Worm (Caenorhabditis elegans) whole organism, L1 larva: ENCODE measurements around the gene srt-7.

Source experiments
- elt-3 ChIP-seq, 6 experiments: fragments of 150-350 bp in 1 of 6; sonication (generic microtip); optimal IDR thresholded peaks; 2 replicates each; lab custom pipeline; 2017 to 2018; ENCODE audit warnings: missing biosample characterization in 6 of 6, missing genetic modification characterization in 6 of 6, inconsistent platforms in 1 of 6
- lin-35 ChIP-seq, 2 experiments: fragments of 150-350 bp; optimal IDR thresholded peaks; 2 replicates each; lab custom pipeline; 2014; ENCODE audit warnings: missing biosample characterization in 2 of 2, missing genetic modification characterization in 2 of 2, missing genetic modification reagents in 2 of 2
- rnt-1 ChIP-seq: sonication (generic microtip); optimal IDR thresholded peaks from 2 replicates; lab custom pipeline; 2016; ENCODE audit warnings: mild to moderate bottlenecking, missing genetic modification characterization, moderate library complexity, missing compliant biosample characterization
- snpc-4 ChIP-seq: fragments of 150-350 bp; optimal IDR thresholded peaks from 2 replicates; lab custom pipeline; 2014; ENCODE audit warnings: missing biosample characterization, missing genetic modification characterization
- unc-130 ChIP-seq: fragments of 150-350 bp; optimal IDR thresholded peaks from 2 replicates; lab custom pipeline; 2017; ENCODE audit warnings: missing biosample characterization, missing genetic modification characterization, inconsistent platforms
- zag-1 ChIP-seq: fragments of 150-350 bp; optimal IDR thresholded peaks from 2 replicates; lab custom pipeline; 2014; ENCODE audit warnings: missing biosample characterization, missing genetic modification characterization
- ztf-11 ChIP-seq, 2 experiments: sonication (generic microtip); optimal IDR thresholded peaks; 2 replicates each; lab custom pipeline; 2016 to 2017; ENCODE audit warnings: missing genetic modification characterization in 2 of 2, missing biosample characterization in 1 of 2, missing compliant biosample characterization in 1 of 2

DNA sequence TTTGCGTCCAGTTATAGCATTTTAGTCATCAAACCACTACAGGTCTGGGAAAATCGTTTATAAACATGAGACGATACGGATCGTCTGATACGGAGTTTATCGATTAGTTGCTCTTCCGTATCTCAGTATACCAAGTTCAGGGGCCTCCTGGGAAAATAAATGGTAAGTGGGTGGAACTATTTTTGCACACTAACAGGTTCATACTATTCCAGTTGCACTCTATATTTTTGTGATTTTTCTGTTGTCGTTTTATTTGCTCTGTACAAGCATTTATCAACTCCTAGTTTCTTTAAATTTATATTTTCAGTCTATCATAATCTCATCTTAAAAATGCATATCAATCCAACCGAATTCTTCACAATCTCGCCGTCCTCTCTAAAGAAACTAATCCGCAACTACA, 33.4 kb downstream of the srt-7 start, which contains the start of gene Y73C8C.3:
- TF ChIP-seq snpc-4 (tag; lab: Kevin White, UChicago) (no peak), lin-35 (GFP tag; optimal IDR thresholded peaks at IDR 0.05; lab: Kevin White, UChicago) (no peak), unc-130 (tag; lab: Kevin White, UChicago) (no peak), ztf-11 (tag; optimal IDR thresholded peaks at IDR 0.05; lab: Kevin White, UChicago) (no peak), elt-3 (tag; optimal IDR thresholded peaks at IDR 0.05; lab: Kevin White, UChicago) (no peak), zag-1 (tag; lab: Kevin White, UChicago) (no peak), rnt-1 (tag; lab: Kevin White, UChicago) (no peak)
